Fruit fly (Drosophila melanogaster) whole organism: ENCODE data around the gene Gal.

ENCODE experiments used
- CG8478 ChIP-seq: fragments of >200 bp; optimal IDR thresholded peaks from 2 replicates; lab custom pipeline; 2018; ENCODE audit warnings: inconsistent platforms
- Dll ChIP-seq: fragments of >200 bp; optimal IDR thresholded peaks from 2 replicates; lab custom pipeline; 2017
- EcR ChIP-seq, 2 experiments: fragments of >200 bp; optimal IDR thresholded peaks; 2 replicates each; lab custom pipeline; 2017; ENCODE audit warnings: missing biosample characterization in 2 of 2, missing genetic modification characterization in 2 of 2, missing genetic modification reagents in 2 of 2
- pan ChIP-seq: fragments of >200 bp; optimal IDR thresholded peaks from 2 replicates; lab custom pipeline; 2017
- psq ChIP-seq: fragments of >200 bp; optimal IDR thresholded peaks from 2 replicates; lab custom pipeline; 2017
- usp ChIP-seq: fragments of >200 bp; optimal IDR thresholded peaks from 2 replicates; lab custom pipeline; 2017; ENCODE audit warnings: missing biosample characterization, missing genetic modification characterization, mixed read lengths

Gal gene

DNA sequence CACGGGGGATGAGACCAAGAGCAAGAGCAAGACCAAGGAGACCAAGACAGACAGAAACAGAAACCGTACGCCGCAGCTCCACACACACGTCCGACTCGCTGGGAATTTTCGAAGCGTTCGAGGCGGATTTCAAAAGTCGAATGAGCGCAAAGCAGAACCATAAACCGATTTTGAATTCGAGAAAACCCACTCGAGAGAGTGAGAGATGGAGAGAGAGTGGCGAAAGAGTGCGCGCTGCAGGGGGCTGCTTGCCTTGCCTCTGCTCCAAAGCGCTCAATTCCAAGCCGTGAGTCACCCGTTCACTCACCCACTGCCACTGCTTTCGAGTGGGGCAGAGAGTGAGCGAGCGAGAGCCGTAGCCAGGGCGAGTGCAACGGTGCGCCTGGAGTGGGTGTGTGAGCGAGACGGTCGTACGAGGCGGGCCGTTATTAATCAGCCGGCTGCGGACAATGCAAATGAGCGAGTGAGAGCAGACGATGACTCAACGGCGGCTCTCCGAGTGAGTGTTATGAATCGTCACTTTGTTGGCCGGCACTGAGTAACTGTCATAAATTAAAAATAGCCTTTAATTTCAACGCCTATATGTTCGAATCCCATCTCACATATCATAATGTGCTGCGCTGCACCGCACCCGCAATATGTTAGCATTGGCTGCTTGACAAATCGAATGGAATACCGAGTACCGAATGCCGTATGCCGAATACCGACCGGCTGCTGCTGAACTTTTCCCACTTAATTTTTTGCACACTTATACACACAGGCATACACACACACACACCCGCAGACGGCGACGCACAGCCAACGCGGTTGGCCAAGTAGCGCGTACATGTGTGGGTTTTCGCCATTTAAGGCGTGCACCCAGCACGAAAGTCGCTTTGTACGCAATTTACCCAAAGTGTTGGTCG, 26.4 kb downstream of the Gal start:
- TF ChIP-seq psq (lab: Kevin White, UChicago) (no peak), Dll (lab: Kevin White, UChicago) (peak; percentile 94), pan (lab: Kevin White, UChicago) (no peak), usp (no peak), EcR (GFP tag; optimal IDR thresholded peaks at IDR 0.05; lab: Kevin White, UChicago) (peak in 1 of 2 experiments; percentile 15), CG8478 (lab: Kevin White, UChicago) (peak; percentile 77)

DNA sequence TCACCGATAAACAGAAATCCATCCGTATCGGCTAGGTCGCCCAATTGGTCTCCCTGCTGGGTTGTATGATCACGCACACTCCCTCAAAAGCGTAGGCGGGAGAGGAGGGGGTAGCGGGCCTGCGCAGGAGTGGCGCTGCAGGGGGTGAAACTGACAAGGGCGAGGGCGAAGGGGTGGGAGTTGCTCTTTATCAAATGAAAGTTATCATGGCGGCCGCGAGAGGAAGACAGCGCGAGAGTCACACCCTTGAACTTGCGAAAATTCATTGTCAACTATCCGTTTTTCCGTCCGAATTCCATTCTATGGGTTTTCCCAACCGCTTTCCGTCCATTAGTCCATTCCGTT, 27.6 kb downstream of the Gal start:
- TF ChIP-seq psq (lab: Kevin White, UChicago) (no peak), Dll (lab: Kevin White, UChicago) (no peak), pan (lab: Kevin White, UChicago) (no peak), EcR (GFP tag; optimal IDR thresholded peaks at IDR 0.05; lab: Kevin White, UChicago) (no peak), usp (no peak), CG8478 (lab: Kevin White, UChicago) (no peak)

- no peak for TF ChIP-seq usp
- TF ChIP-seq Dll (lab: Kevin White, UChicago), result peak; percentile 44
These were observed 28.1 kb downstream of the Gal start for dm6 chr2L:5978333-5979054.

dm6 chr2L:5977729-5978078, 28.9 kb downstream of the Gal start:
- peak; percentile 62 for TF ChIP-seq Dll (lab: Kevin White, UChicago)
- no peak for TF ChIP-seq pan (lab: Kevin White, UChicago)
- peak in 1 of 2 experiments; percentile 37 for TF ChIP-seq EcR (GFP tag; optimal IDR thresholded peaks at IDR 0.05; lab: Kevin White, UChicago)

- peak; percentile 72 to 88 for TF ChIP-seq EcR (GFP tag; optimal IDR thresholded peaks at IDR 0.05; lab: Kevin White, UChicago)
- no peak for TF ChIP-seq usp
These were observed 29.4 kb downstream of the Gal start for dm6 chr2L:5977070-5977728.

DNA sequence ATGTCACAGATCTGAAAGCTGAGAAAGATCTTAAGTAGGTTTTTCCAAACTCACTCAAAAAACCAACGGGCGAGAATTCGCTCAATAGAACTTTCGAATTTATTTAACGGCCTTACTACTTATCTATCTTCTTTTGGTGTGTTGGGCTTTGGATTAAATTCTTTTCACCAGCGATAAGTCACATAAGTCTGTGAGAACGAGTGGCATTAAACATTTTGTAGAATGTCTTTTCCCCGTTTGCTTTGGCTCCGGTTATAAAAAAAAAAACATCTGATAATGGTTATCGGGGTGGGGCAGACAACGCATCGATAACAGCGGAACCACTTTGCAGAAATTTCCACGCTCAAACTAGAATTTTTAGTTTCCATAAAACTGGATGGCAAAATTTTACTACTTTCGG, 31.0 kb downstream of the Gal start:
- no peak for TF ChIP-seq Dll (lab: Kevin White, UChicago)
- peak in 1 of 2 experiments; percentile 14 for TF ChIP-seq EcR (GFP tag; optimal IDR thresholded peaks at IDR 0.05; lab: Kevin White, UChicago)
- no peak for TF ChIP-seq pan (lab: Kevin White, UChicago)
- TF ChIP-seq CG8478 (lab: Kevin White, UChicago), result no peak

DNA sequence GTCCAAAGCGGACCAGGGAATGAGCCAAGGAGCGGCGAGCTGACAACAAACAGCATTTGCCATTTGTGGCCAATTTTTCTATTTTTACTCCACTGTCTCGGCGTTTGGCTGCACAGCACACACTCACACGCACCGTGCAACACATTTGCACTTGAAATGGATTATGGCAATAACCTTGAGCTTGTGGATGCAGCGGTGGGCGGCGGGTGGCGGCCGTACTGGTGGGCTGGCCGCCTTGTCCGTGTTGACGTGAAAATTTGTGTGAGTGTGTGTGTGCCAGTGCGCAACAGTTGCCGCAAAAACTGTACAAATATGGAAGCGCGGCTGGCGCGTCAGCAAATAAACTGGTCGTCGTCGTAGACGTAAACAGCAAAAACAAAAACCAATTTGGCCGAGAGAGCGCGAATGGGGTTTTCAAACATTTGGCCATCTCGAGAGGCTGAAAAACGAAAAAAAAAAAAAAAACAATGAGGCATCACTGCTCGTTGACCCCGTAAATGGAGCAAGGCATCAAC, 31.5 kb downstream of the Gal start:
- TF ChIP-seq EcR (GFP tag; optimal IDR thresholded peaks at IDR 0.05; lab: Kevin White, UChicago) (peak in 1 of 2 experiments; percentile 48), CG8478 (lab: Kevin White, UChicago) (no peak), psq (lab: Kevin White, UChicago) (no peak), Dll (lab: Kevin White, UChicago) (no peak)

dm6 chr2L:5974122-5974521, 32.5 kb downstream of the Gal start:
- TF ChIP-seq EcR (GFP tag; optimal IDR thresholded peaks at IDR 0.05; lab: Kevin White, UChicago) (peak in 1 of 2 experiments; percentile 31), pan (lab: Kevin White, UChicago) (no peak)

DNA sequence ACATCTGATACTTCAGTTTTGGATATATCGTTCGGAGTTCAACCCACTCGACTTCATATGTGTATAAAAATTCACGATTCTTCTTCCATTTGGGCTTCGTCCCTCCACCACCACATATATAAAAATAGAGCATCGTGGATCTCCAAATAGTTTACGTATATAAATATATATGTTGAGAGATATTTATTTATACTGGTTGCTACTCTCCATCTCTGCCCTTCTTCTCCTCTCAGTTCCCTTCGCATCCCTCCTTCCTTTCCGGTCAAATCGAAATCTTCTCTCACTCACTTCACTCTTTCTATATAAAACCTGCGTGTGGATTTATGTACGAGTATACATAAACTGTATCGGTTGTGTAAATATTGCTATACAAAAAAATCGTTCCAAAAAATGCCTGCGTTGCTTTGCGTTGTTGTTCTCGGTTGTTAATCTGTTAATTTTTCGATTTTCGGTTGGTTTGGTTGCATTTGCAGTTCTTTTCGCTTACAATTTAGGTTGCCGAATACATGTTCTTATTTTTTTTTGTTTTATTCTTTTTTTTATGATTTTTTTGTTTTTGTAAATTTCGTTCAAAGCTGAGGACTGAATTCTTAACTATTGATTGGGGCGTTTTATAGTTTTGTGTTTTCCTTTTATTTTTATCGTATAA, 33.9 kb downstream of the Gal start:
- TF ChIP-seq EcR (GFP tag; optimal IDR thresholded peaks at IDR 0.05; lab: Kevin White, UChicago) (no peak), usp (no peak), pan (lab: Kevin White, UChicago) (no peak), psq (lab: Kevin White, UChicago) (no peak), CG8478 (lab: Kevin White, UChicago) (no peak), Dll (lab: Kevin White, UChicago) (no peak)

DNA sequence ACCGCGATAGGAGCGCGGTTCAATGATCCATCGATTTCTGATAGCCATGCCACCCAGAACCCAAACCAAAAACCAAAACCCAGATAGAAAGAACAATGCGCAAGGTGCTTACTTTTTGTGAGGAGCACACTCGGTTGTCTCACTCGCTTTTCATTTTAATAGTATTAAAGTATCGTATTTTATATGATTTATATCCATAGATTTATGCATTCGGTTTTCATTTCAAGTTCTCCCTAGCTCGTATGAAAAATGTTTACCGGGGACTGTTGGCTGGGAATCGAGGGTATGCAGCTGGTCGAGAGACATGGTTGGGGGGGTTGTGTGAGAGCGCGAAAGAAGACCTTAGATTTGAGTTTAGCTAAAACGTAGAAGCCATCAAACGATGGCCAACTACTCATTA, 34.6 kb downstream of the Gal start:
- TF ChIP-seq Dll (lab: Kevin White, UChicago), result no peak
- peak; percentile 51 for TF ChIP-seq pan (lab: Kevin White, UChicago)

- TF ChIP-seq usp (no peak), Dll (lab: Kevin White, UChicago) (no peak), pan (lab: Kevin White, UChicago) (no peak), CG8478 (lab: Kevin White, UChicago) (no peak), psq (lab: Kevin White, UChicago) (no peak), EcR (GFP tag; optimal IDR thresholded peaks at IDR 0.05; lab: Kevin White, UChicago) (no peak)
These were observed 35.4 kb downstream of the Gal start for dm6 chr2L:5971093-5971808.
